Worm (Caenorhabditis elegans) whole organism, late embryonic: ENCODE results near the gene del-10.

Source experiments
- fkh-10 ChIP-seq: fragments of 150-350 bp; optimal IDR thresholded peaks from 2 replicates; lab custom pipeline; 2014; ENCODE audit warnings: missing biosample characterization, missing genetic modification reagents, missing genetic modification characterization
- gmeb-2 ChIP-seq: sonication (generic microtip); optimal IDR thresholded peaks from 2 replicates; lab custom pipeline; 2016; ENCODE audit warnings: missing genetic modification characterization, inconsistent platforms, missing compliant biosample characterization
- nhr-11 ChIP-seq: fragments of 150-350 bp; optimal IDR thresholded peaks from 2 replicates; lab custom pipeline; 2014; ENCODE audit warnings: missing biosample characterization, missing genetic modification characterization
- pha-4 ChIP-seq: fragments of 150-350 bp; optimal IDR thresholded peaks from 2 replicates; lab custom pipeline; 2018; ENCODE audit warnings: missing biosample characterization, missing genetic modification reagents, missing genetic modification characterization
- rnt-1 ChIP-seq: sonication (generic microtip); optimal IDR thresholded peaks from 2 replicates; lab custom pipeline; 2016; ENCODE audit warnings: missing genetic modification characterization, missing compliant biosample characterization

DNA sequence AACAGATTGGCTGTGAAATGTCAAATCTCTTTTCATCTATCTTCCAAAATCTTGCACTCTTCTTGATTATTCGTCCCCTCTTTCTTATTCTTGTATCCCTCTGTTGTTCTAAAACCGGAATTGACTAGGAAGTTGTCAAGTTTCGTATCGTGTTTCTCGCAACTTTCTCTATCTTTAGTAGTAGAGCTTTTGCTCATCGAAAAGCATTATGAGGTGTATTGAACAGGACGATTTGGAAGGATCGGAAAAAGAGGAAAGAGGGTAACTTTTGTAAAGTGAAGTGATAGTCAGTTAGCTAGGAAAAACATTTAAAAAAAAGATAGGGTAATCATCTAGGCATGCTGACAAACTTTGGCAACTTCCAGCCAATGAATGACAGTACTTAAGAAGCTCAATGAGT lies 14.6 kb upstream of the del-10 start:
- TF ChIP-seq fkh-10 (GFP tag; lab: Kevin White, UChicago) (no peak), pha-4 (no peak), gmeb-2 (no peak), nhr-11 (tag; lab: Kevin White, UChicago) (no peak), rnt-1 (tag; lab: Kevin White, UChicago) (no peak)
